Worm (Caenorhabditis elegans) whole organism, midembryonic: ENCODE results near the gene sri-2.

Source experiments
- T22C8.4 ChIP-seq: fragments of 200-800 bp; sonication (Bioruptor generic); IDR thresholded peaks from 2 replicates; pipeline ENCODE4 v1.3.6; 2022; ENCODE audit warnings: missing genetic modification characterization, missing compliant biosample characterization
- cog-1 ChIP-seq: sonication (generic microtip); optimal IDR thresholded peaks from 2 replicates; lab custom pipeline; 2016; ENCODE audit warnings: missing genetic modification characterization, missing compliant biosample characterization
- flt-1 ChIP-seq: fragments of 200-800 bp; sonication (Bioruptor generic); IDR thresholded peaks from 2 replicates; pipeline ENCODE4 v1.3.6; 2022; ENCODE audit warnings: missing genetic modification characterization, missing compliant biosample characterization
- klf-2 ChIP-seq: fragments of 200-800 bp; sonication (Bioruptor generic); conservative IDR thresholded peaks from 2 replicates; pipeline ENCODE4 v1.3.6; 2022; ENCODE audit warnings: missing genetic modification reagents, missing genetic modification characterization, missing compliant biosample characterization
- med-1 ChIP-seq: sonication (generic microtip); optimal IDR thresholded peaks from 2 replicates; lab custom pipeline; 2017; ENCODE audit warnings: missing genetic modification characterization, mild to moderate bottlenecking, missing compliant biosample characterization, antibody characterized with exemption, missing genetic modification reagents; ENCODE audit not compliant: insufficient read depth
- ref-1 ChIP-seq: fragments of 200-800 bp; sonication (Bioruptor generic); conservative IDR thresholded peaks from 2 replicates; pipeline ENCODE4 v1.3.6; 2022; ENCODE audit warnings: missing genetic modification reagents, missing genetic modification characterization, missing compliant biosample characterization
- tab-1 ChIP-seq: fragments of 200-800 bp; sonication (Bioruptor generic); IDR thresholded peaks from 2 replicates; pipeline ENCODE4 v1.3.6; 2022; ENCODE audit warnings: missing genetic modification characterization, missing compliant biosample characterization
- ztf-23 ChIP-seq: fragments of 200-800 bp; sonication (Bioruptor generic); IDR thresholded peaks from 2 replicates; pipeline ENCODE4 v1.3.6; 2022; ENCODE audit warnings: missing genetic modification reagents, missing genetic modification characterization, missing compliant biosample characterization
- ztf-29 ChIP-seq: fragments of 200-800 bp; sonication (Bioruptor generic); IDR thresholded peaks from 2 replicates; pipeline ENCODE4 v1.3.6; 2022; ENCODE audit warnings: missing genetic modification reagents, missing genetic modification characterization, missing compliant biosample characterization

DNA sequence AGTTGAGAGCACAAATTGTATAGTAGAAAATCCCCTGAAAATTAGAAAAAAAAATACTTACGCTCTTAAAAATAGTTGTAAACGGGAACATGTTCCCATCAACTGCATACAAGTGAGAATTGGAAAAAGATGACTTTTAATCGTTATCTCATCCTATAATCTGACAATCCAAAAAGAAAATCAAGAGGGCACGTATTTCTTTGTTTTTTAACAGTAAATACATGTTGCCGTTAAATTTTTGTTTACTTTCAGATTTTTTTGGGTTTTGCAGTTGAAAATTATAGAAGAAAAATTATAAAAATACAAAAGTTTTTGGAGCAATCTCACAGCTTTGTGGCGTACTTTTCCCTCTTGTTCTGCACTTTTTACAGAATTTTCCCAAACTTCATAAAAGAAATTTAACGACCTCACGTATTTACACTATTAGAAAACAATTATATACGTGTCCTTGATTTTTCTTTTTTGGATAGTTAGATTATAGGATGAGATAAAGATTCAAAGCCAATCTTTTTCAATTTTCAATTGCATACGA is 31.7 kb upstream of the sri-2 start, which contains the start of the genes C06C6.9 and C06C6.8:
- TF ChIP-seq klf-2 (no peak), ztf-23 (GFP tag; lab: Robert Waterston, UW) (no peak), T22C8.4 (GFP tag; lab: Robert Waterston, UW) (no peak), med-1 (GFP tag; lab: Kevin White, UChicago) (no peak), flt-1 (no peak), cog-1 (no peak), tab-1 (GFP tag; lab: Robert Waterston, UW) (no peak), ref-1 (GFP tag; lab: Robert Waterston, UW) (no peak), ztf-29 (GFP tag; lab: Robert Waterston, UW) (no peak)
